Fruit fly (Drosophila melanogaster): ENCODE measurements around the gene CG5274.

CG5274 gene

dm6 chr3L:20474789-20475208 is 47.3 kb upstream of the CG5274 start (continued):
- no peak for TF ChIP-seq B-H1 (GFP tag; IDR thresholded peaks at IDR 0.05)
- no peak for TF ChIP-seq CG14014 (GFP tag; IDR thresholded peaks at IDR 0.05)
- peak; percentile 66 for TF ChIP-seq eyg (GFP tag; optimal IDR thresholded peaks at IDR 0.05)
- no peak for TF ChIP-seq CG15479 (GFP tag; optimal IDR thresholded peaks at IDR 0.05)
- no peak for TF ChIP-seq Xrp1 (GFP tag; IDR thresholded peaks at IDR 0.05)
- peak; percentile 70 for TF ChIP-seq CG17568 (GFP tag; optimal IDR thresholded peaks at IDR 0.05)
- peak; percentile 71 for TF ChIP-seq lbe (GFP tag; optimal IDR thresholded peaks at IDR 0.05)
- peak; percentile 53 for TF ChIP-seq NC2α (GFP tag; optimal IDR thresholded peaks at IDR 0.05)
- TF ChIP-seq MBD-R2 (GFP tag; IDR thresholded peaks at IDR 0.05), result no peak
- TF ChIP-seq CG13894 (tag; optimal IDR thresholded peaks at IDR 0.05), result peak; percentile 91
- TF ChIP-seq Trl (optimal IDR thresholded peaks at IDR 0.05), result no peak
- TF ChIP-seq Trl (GFP tag; optimal IDR thresholded peaks at IDR 0.05), result peak; percentile 90
- TF ChIP-seq CG11093 (GFP tag; IDR thresholded peaks at IDR 0.05), result peak; percentile 69; the same call in 2 of the 3 replicates
- TF ChIP-seq CG7839 (tag; optimal IDR thresholded peaks at IDR 0.05), result peak; percentile 85
- TF ChIP-seq cato (GFP tag; optimal IDR thresholded peaks at IDR 0.05; ENCODE audit: borderline replicate concordance), result peak; percentile 71
- peak; percentile 74 for TF ChIP-seq CG6683 (GFP tag; optimal IDR thresholded peaks at IDR 0.05)
- peak; percentile 59 for TF ChIP-seq sima (GFP tag; optimal IDR thresholded peaks at IDR 0.05)
- no peak for TF ChIP-seq E2f1 (GFP tag; IDR thresholded peaks at IDR 0.05)
- peak; percentile 88 for TF ChIP-seq Chrac-16 (GFP tag; optimal IDR thresholded peaks at IDR 0.05)
- TF ChIP-seq Myb (GFP tag; optimal IDR thresholded peaks at IDR 0.05), result peak; percentile 76
- no peak for TF ChIP-seq pros (GFP tag; optimal IDR thresholded peaks at IDR 0.05)
- TF ChIP-seq ap (GFP tag; IDR thresholded peaks at IDR 0.05), result no peak
- TF ChIP-seq CG7357 (GFP tag; IDR thresholded peaks at IDR 0.05), result peak; percentile 73
- peak; percentile 60 for TF ChIP-seq CG10274 (GFP tag; optimal IDR thresholded peaks at IDR 0.05)
- no peak for TF ChIP-seq CG9215 (GFP tag; IDR thresholded peaks at IDR 0.05)
- TF ChIP-seq HHEX (GFP tag; optimal IDR thresholded peaks at IDR 0.05), result peak; percentile 86
- TF ChIP-seq bigmax (GFP tag; optimal IDR thresholded peaks at IDR 0.05), result no peak
- TF ChIP-seq CG15601 (tag; optimal IDR thresholded peaks at IDR 0.05), result peak; percentile 72
- TF ChIP-seq CG9609 (GFP tag; optimal IDR thresholded peaks at IDR 0.05), result peak; percentile 84
- peak; percentile 62 for TF ChIP-seq CG8281 (tag; optimal IDR thresholded peaks at IDR 0.05)
- TF ChIP-seq Sin3A (optimal IDR thresholded peaks at IDR 0.05), result peak; percentile 35
- peak; percentile 79 for TF ChIP-seq pnt (GFP tag; optimal IDR thresholded peaks at IDR 0.05)
- peak; percentile 41 for TF ChIP-seq fd64A (GFP tag; optimal IDR thresholded peaks at IDR 0.05)
- TF ChIP-seq CG17912 (GFP tag; optimal IDR thresholded peaks at IDR 0.05), result peak; percentile 78
- TF ChIP-seq CG7745 (tag; optimal IDR thresholded peaks at IDR 0.05), result no peak
- no peak for TF ChIP-seq stc (GFP tag; IDR thresholded peaks at IDR 0.05)
- TF ChIP-seq CG2202 (tag; optimal IDR thresholded peaks at IDR 0.05), result peak; percentile 51
- peak; percentile 83 for TF ChIP-seq gsb-n (tag; optimal IDR thresholded peaks at IDR 0.05)
- peak; percentile 81 for TF ChIP-seq repo (GFP tag; optimal IDR thresholded peaks at IDR 0.05)
- peak; percentile 75 for TF ChIP-seq oc (tag; optimal IDR thresholded peaks at IDR 0.05)
- TF ChIP-seq Atf-2 (GFP tag; optimal IDR thresholded peaks at IDR 0.05), result peak; percentile 74
- peak; percentile 70 for TF ChIP-seq CG15696 (tag; optimal IDR thresholded peaks at IDR 0.05)
- no peak for TF ChIP-seq Rfx (GFP tag; IDR thresholded peaks at IDR 0.05)
- TF ChIP-seq Gug (GFP tag; IDR thresholded peaks at IDR 0.05), result peak; percentile 96
- TF ChIP-seq fd3F (GFP tag; optimal IDR thresholded peaks at IDR 0.05), result peak; percentile 78
- peak; percentile 64 for TF ChIP-seq CG2116 (GFP tag; optimal IDR thresholded peaks at IDR 0.05)
- no peak for TF ChIP-seq eve (GFP tag; optimal IDR thresholded peaks at IDR 0.05)
- no peak for TF ChIP-seq bbx (GFP tag; IDR thresholded peaks at IDR 0.05; ENCODE audit: partially characterized antibody)
- peak; percentile 70 for TF ChIP-seq ac (GFP tag; optimal IDR thresholded peaks at IDR 0.05)
- no peak for TF ChIP-seq CG14860 (GFP tag; IDR thresholded peaks at IDR 0.05; ENCODE audit: partially characterized antibody)
- no peak for TF ChIP-seq CG10565 (GFP tag; optimal IDR thresholded peaks at IDR 0.05)
- no peak for TF ChIP-seq tna (GFP tag; IDR thresholded peaks at IDR 0.05; ENCODE audit: partially characterized antibody)

All from whole organism, embryonic.